Fruit fly (Drosophila melanogaster) Kc167 (cell line): ENCODE results near the gene Asator.

ENCODE experiments used
- h ChIP-seq: fragments of >200 bp; optimal IDR thresholded peaks from 3 replicates; lab custom pipeline; 2018; ENCODE audit warnings: missing external identifiers
- psq ChIP-seq: fragments of >200 bp; optimal IDR thresholded peaks from 2 replicates; lab custom pipeline; 2017; ENCODE audit warnings: missing external identifiers

DNA sequence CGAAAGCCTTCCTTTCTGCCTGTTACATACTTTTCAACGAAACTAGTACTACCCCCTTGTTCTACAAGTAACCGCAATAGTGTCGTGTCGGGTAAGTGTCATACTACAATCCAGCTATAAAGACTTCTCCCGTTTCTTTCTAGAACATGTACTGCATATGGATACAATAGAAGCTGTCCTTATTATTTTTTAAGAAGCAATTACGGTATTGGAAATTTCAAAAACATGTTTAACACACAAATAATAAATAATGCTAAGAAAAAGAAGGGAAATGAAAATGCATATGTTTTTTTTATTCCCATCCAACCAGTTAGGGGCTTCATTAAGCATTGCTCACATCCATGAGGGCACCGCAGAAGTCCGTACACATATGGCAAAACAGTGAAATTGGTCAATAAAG is 59.3 kb downstream of the Asator start:
- TF ChIP-seq psq: no peak
- no peak for TF ChIP-seq h (lab: Kevin White, UChicago)
